Worm (Caenorhabditis elegans): ENCODE data around the gene ZK643.5.
"Not testable (repeated sequence)": the region's sequence is repeated elsewhere in the genome, so short reads cannot be mapped to it uniquely, and the experiment has no call there.

ZK643.5 gene

DNA sequence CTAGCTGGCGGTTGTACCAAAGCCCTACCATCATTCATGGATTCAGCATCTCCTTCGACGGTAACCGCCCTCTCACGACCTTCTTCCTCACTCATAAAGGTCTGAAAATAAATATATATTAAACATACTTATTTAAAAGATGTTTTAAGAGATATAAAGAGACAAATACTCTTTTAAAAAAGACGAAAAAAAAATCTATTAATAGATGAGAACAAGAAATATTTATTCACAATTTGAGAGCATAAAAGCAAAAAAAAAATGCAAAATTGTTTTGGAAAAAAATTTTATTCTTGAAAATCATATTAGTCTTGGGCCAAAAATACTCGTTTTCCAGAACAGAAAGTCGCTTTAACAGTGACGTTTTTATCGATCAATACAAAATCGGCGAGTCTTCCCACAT lies 40.7 kb upstream of the ZK643.5 start, which contains the start of gene skat-1:
skat-1 (minus strand) TSS at position 101 of the 400 bp plus-strand sequence.
- TF ChIP-seq F13H6.1 (tag; optimal IDR thresholded peaks at IDR 0.05) (no peak), unc-39 (tag; optimal IDR thresholded peaks at IDR 0.05) (no peak), mbf-1 (tag; optimal IDR thresholded peaks at IDR 0.05) (no peak), ztf-11 (tag; optimal IDR thresholded peaks at IDR 0.05) (no peak), sma-3 (GFP tag; optimal IDR thresholded peaks at IDR 0.05) (no peak), lin-11 (tag; optimal IDR thresholded peaks at IDR 0.05) (no peak), snpc-4 (tag; optimal IDR thresholded peaks at IDR 0.05) (no peak), crh-2 (tag; optimal IDR thresholded peaks at IDR 0.05) (no peak), dmd-4 (tag; optimal IDR thresholded peaks at IDR 0.05) (no peak), nhr-12 (tag; optimal IDR thresholded peaks at IDR 0.05) (no peak), peb-1 (tag; optimal IDR thresholded peaks at IDR 0.05) (no peak), unc-62 (GFP tag; optimal IDR thresholded peaks at IDR 0.05) (no peak), alr-1 (tag; optimal IDR thresholded peaks at IDR 0.05) (no peak), nhr-10 (tag; optimal IDR thresholded peaks at IDR 0.05) (no peak), mab-5 (tag; optimal IDR thresholded peaks at IDR 0.05) (no peak), ztf-1 (GFP tag; conservative IDR thresholded peaks at IDR 0.05) (no peak), nhr-21 (tag; optimal IDR thresholded peaks at IDR 0.05) (no peak), nhr-129 (tag; optimal IDR thresholded peaks at IDR 0.05) (no peak), lin-13 (GFP tag; optimal IDR thresholded peaks at IDR 0.05) (no peak), elt-1 (tag; optimal IDR thresholded peaks at IDR 0.05) (no peak)

DNA sequence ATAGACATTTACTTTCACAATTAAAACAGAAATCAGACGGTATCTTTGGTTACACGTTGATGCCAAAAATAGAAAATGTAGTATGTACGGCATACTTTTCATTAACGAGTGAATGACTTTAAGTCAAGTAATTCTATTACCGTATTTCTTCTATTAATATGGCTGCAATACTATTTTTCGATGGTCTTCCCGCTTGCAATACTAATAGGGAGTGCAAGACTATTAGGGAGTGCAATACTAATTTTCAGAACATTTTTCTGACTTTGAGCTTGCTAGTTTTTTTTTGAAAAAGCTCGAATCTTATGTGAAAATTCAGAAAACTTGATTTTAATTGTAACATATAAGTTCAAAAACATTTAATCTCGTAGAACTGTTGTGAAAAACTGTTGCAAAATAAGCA lies 33.8 kb upstream of the ZK643.5 start, which contains the start of gene R08D7.7:
R08D7.7 (plus strand) TSS at position 301 of the 400 bp plus-strand sequence.
- TF ChIP-seq snpc-4, lin-11, ceh-82 (tag; optimal IDR thresholded peaks at IDR 0.05): not testable (repeated sequence)

DNA sequence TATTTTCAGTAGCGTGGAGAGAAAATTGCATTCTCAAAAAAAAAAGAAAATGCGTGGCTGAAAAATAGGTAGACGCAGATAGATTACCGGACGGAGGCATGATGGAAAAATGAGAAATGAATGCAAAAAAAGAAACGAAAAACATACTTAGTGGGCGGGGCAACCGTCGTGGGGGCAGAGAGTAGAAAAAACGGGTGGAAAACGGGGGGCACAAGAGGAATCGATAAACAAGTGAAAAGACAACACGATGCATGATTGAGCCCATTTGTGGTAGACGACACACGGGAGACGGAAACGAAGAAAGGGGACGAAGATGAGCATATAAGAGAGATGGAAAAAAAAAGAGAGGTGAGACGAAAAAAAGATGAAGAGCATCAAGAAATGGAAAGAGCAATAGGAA lies 32.5 kb upstream of the ZK643.5 start:
- TF ChIP-seq sma-3 (GFP tag; optimal IDR thresholded peaks at IDR 0.05): no peak
- TF ChIP-seq dmd-4 (tag; optimal IDR thresholded peaks at IDR 0.05): no peak
- TF ChIP-seq ceh-16 (tag; optimal IDR thresholded peaks at IDR 0.05): no peak
- TF ChIP-seq unc-55 (GFP tag; optimal IDR thresholded peaks at IDR 0.05): peak; percentile 40
- no peak for TF ChIP-seq ama-1 (optimal IDR thresholded peaks at IDR 0.05)
- no peak for TF ChIP-seq R02D3.7 (tag; optimal IDR thresholded peaks at IDR 0.05)
- TF ChIP-seq mbf-1 (tag; optimal IDR thresholded peaks at IDR 0.05): no peak
- TF ChIP-seq fos-1 (tag; optimal IDR thresholded peaks at IDR 0.05): no peak

DNA sequence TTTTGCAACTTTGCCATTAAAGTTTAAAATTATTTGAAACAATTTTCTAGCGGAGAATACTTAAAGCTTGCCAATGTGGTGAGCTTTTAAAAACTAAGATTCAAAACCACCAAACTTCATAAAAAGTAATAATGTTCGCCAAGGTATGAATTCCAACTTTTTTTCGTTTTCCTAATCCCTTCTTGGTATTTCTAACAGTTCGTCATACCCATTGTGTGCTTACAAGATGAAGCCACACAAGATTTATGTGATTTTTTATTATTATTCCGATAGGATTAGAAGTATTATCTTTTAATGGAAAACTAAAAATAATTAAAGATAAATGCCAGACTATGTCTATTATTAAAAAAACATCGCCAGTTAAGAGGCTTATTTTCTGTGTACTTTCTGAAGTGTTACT lies 32.1 kb upstream of the ZK643.5 start:
- TF ChIP-seq ztf-11 (tag; optimal IDR thresholded peaks at IDR 0.05): no peak
- no peak for TF ChIP-seq lsy-2 (tag; optimal IDR thresholded peaks at IDR 0.05)
- TF ChIP-seq mdl-1 (tag; optimal IDR thresholded peaks at IDR 0.05): no peak

DNA sequence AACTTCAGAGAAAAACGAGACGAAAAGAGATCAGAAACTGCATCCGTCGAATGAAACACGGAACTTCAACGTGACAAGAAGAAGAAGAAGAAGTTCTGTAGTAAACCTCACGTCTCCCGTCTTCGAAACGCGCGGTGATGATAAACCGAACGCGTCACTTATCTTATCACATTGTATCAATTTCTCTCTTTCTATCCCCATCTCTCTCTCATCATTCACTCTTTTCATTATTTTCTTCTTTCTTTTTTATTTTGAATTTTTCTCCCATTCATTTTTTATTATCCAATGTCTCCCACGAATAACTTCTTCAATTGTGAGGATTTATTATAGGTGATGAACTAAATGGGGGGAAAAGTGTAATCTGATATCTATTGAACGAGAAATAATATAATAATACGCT lies 30.9 kb upstream of the ZK643.5 start:
- TF ChIP-seq ama-1 (optimal IDR thresholded peaks at IDR 0.05) (no peak), dmd-4 (tag; optimal IDR thresholded peaks at IDR 0.05) (no peak), zag-1 (tag; optimal IDR thresholded peaks at IDR 0.05) (no peak), skn-1 (tag; optimal IDR thresholded peaks at IDR 0.05) (no peak), R02D3.7 (tag; optimal IDR thresholded peaks at IDR 0.05) (no peak), alr-1 (tag; optimal IDR thresholded peaks at IDR 0.05) (no peak), elt-3 (tag; optimal IDR thresholded peaks at IDR 0.05) (no peak), gmeb-1 (tag; optimal IDR thresholded peaks at IDR 0.05) (no peak), lin-39 (tag; optimal IDR thresholded peaks at IDR 0.05) (no peak), nhr-77 (tag; optimal IDR thresholded peaks at IDR 0.05) (no peak), unc-55 (GFP tag; optimal IDR thresholded peaks at IDR 0.05) (no peak), unc-39 (tag; optimal IDR thresholded peaks at IDR 0.05) (no peak), ceh-82 (tag; optimal IDR thresholded peaks at IDR 0.05) (no peak), ztf-11 (tag; optimal IDR thresholded peaks at IDR 0.05) (no peak), mab-5 (tag; optimal IDR thresholded peaks at IDR 0.05) (no peak), sma-9 (GFP tag; optimal IDR thresholded peaks at IDR 0.05) (peak; percentile 60), sma-9 (tag; optimal IDR thresholded peaks at IDR 0.05) (no peak), egl-27 (tag; optimal IDR thresholded peaks at IDR 0.05) (peak; percentile 36), unc-62 (GFP tag; optimal IDR thresholded peaks at IDR 0.05) (no peak), C34F6.9 (tag; optimal IDR thresholded peaks at IDR 0.05) (peak; percentile 38), sem-4 (tag; optimal IDR thresholded peaks at IDR 0.05) (peak; percentile 23), F13H6.1 (tag; optimal IDR thresholded peaks at IDR 0.05) (no peak), snpc-4 (tag; optimal IDR thresholded peaks at IDR 0.05) (no peak), ztf-1 (GFP tag; conservative IDR thresholded peaks at IDR 0.05) (no peak), ztf-4 (tag; optimal IDR thresholded peaks at IDR 0.05) (no peak), Y55F3AM.14 (GFP tag; optimal IDR thresholded peaks at IDR 0.05) (no peak), blmp-1 (tag; optimal IDR thresholded peaks at IDR 0.05; ENCODE audit: insufficient read depth) (peak; percentile 78), ZK546.5 (tag; optimal IDR thresholded peaks at IDR 0.05) (no peak), elt-1 (tag; optimal IDR thresholded peaks at IDR 0.05) (no peak), nhr-23 (tag; optimal IDR thresholded peaks at IDR 0.05) (no peak), ceh-16 (tag; optimal IDR thresholded peaks at IDR 0.05) (no peak), nhr-12 (tag; optimal IDR thresholded peaks at IDR 0.05) (no peak), nhr-6 (tag; optimal IDR thresholded peaks at IDR 0.05) (peak; percentile 42), lin-11 (tag; optimal IDR thresholded peaks at IDR 0.05) (no peak)

All from whole organism, L2 larva.